Fruit fly (Drosophila melanogaster) whole organism, prepupa: ENCODE results near the gene mth.

Source experiments
- Blimp-1 ChIP-seq: fragments of 200-800 bp; sonication (Bioruptor generic); optimal IDR thresholded peaks from 3 replicates; lab custom pipeline; 2017; ENCODE audit warnings: missing biosample characterization, missing genetic modification characterization, mild to moderate bottlenecking, moderate library complexity, missing genetic modification reagents
- CG11294 ChIP-seq: fragments of 200-800 bp; sonication (Bioruptor generic); IDR thresholded peaks from 2 replicates; pipeline ENCODE4 v1.3.6; 2022; ENCODE audit warnings: missing biosample characterization, missing genetic modification characterization
- CG16779 ChIP-seq: fragments of 200-800 bp; sonication (Bioruptor generic); optimal IDR thresholded peaks from 3 replicates; lab custom pipeline; 2017; ENCODE audit warnings: missing biosample characterization, mild to moderate bottlenecking, missing genetic modification characterization
- CG6792 ChIP-seq: fragments of 200-800 bp; sonication (Bioruptor generic); optimal IDR thresholded peaks from 3 replicates; lab custom pipeline; 2016; ENCODE audit warnings: missing biosample characterization, missing genetic modification characterization
- CG8119 ChIP-seq: fragments of 200-800 bp; sonication (Bioruptor generic); IDR thresholded peaks from 3 replicates; pipeline ENCODE4 v1.3.6; 2022; ENCODE audit warnings: missing biosample characterization, missing genetic modification characterization
- Sox102F ChIP-seq: fragments of 200-800 bp; sonication (Bioruptor generic); optimal IDR thresholded peaks from 2 replicates; lab custom pipeline; 2016; ENCODE audit warnings: missing biosample characterization, mild to moderate bottlenecking, missing genetic modification characterization
- pdm3 ChIP-seq: fragments of 200-800 bp; sonication (Bioruptor generic); optimal IDR thresholded peaks from 3 replicates; lab custom pipeline; 2016; ENCODE audit warnings: missing biosample characterization, missing genetic modification characterization

- TF ChIP-seq Blimp-1 (no peak), CG8119 (GFP tag; lab: Robert Waterston, UW) (no peak), Sox102F (GFP tag; lab: Kevin White, UChicago) (no peak), CG6792 (no peak), CG16779 (no peak), CG11294 (GFP tag; lab: Robert Waterston, UW) (no peak), pdm3 (no peak)
Measured at dm6 chr3L:390194-390593, 43.4 kb upstream of the mth start.
